Worm (Caenorhabditis elegans): Measurements from ENCODE around the gene F38B7.2.

The F38B7.2 gene

DNA sequence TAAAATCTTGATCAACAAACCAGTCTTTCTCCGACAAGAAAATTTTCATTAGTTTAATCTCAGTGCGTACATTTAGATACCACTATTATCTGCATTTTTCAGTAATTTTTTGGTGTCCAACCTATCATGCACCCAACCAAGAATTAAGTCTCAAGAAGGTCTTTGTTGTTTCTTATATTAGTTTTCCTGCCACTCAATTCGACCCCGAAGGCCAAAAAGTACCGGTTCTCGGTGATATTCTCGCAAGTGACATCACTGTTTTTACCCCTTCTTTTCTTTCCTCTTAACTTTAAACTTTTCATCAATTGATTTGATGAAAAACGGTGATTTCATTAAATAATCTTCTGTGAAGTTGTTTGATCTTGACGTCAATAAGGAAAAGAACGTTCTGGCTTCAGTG lies at the start of gene F38B7.2:
Gene F38B7.2, plus strand, starts transcription at position 400 of the 400 bp plus-strand sequence.
- TF ChIP-seq unc-130 (tag; optimal IDR thresholded peaks at IDR 0.05) = no peak
- TF ChIP-seq efl-1 (optimal IDR thresholded peaks at IDR 0.05) = no peak
- TF ChIP-seq efl-1 (GFP tag; optimal IDR thresholded peaks at IDR 0.05 in 1 of 2) = peak in 1 of 2 experiments; percentile 89
- TF ChIP-seq dsc-1 (tag; optimal IDR thresholded peaks at IDR 0.05) = no peak
- no peak for TF ChIP-seq ztf-11 (tag; optimal IDR thresholded peaks at IDR 0.05)
- no peak for TF ChIP-seq snpc-4 (tag; optimal IDR thresholded peaks at IDR 0.05)
- peak; percentile 44 for TF ChIP-seq blmp-1 (tag; optimal IDR thresholded peaks at IDR 0.05)
- no peak for TF ChIP-seq unc-62 (GFP tag; optimal IDR thresholded peaks at IDR 0.05)
- TF ChIP-seq hlh-4 (tag; optimal IDR thresholded peaks at IDR 0.05) = no peak
- TF ChIP-seq nhr-85 (tag) = peak; percentile 90
- no peak for TF ChIP-seq aha-1 (tag; optimal IDR thresholded peaks at IDR 0.05)
- TF ChIP-seq nhr-20 (tag; optimal IDR thresholded peaks at IDR 0.05) = peak; percentile 11
- TF ChIP-seq xbp-1 (tag; optimal IDR thresholded peaks at IDR 0.05) = no peak
- TF ChIP-seq nhr-237 (tag; optimal IDR thresholded peaks at IDR 0.05) = no peak
- TF ChIP-seq nhr-76 (tag; optimal IDR thresholded peaks at IDR 0.05) = no peak
- no peak for TF ChIP-seq pax-3 (tag; optimal IDR thresholded peaks at IDR 0.05)
- no peak for TF ChIP-seq tbx-2 (tag; optimal IDR thresholded peaks at IDR 0.05)
- no peak for TF ChIP-seq jun-1 (tag; optimal IDR thresholded peaks at IDR 0.05)
- no peak for TF ChIP-seq hpl-2 (GFP tag; optimal IDR thresholded peaks at IDR 0.05)
- TF ChIP-seq nhr-90 (tag; optimal IDR thresholded peaks at IDR 0.05; ENCODE audit: poor library complexity) = peak; percentile 2
- no peak for TF ChIP-seq Y116A8C.19 (tag; optimal IDR thresholded peaks at IDR 0.05; ENCODE audit: borderline replicate concordance)
- no peak for TF ChIP-seq lir-3 (tag; optimal IDR thresholded peaks at IDR 0.05; ENCODE audit: poor library complexity)
- no peak for TF ChIP-seq mep-1 (tag; optimal IDR thresholded peaks at IDR 0.05)
- no peak for TF ChIP-seq ceh-88 (GFP tag; IDR thresholded peaks at IDR 0.05)
- no peak for TF ChIP-seq sox-4 (tag; optimal IDR thresholded peaks at IDR 0.05)
- no peak for TF ChIP-seq nhr-19 (GFP tag; conservative IDR thresholded peaks at IDR 0.05)
- peak in 4 of 6 experiments; percentile 25 to 48 (median 42) for TF ChIP-seq elt-3 (tag; optimal IDR thresholded peaks at IDR 0.05)
- no peak for TF ChIP-seq C16A3.4 (tag; optimal IDR thresholded peaks at IDR 0.05)
- TF ChIP-seq lin-14 (GFP tag; optimal IDR thresholded peaks at IDR 0.05) = peak; percentile 23
- no peak for TF ChIP-seq lin-15B (tag; optimal IDR thresholded peaks at IDR 0.05)
- no peak for TF ChIP-seq vab-15 (tag; optimal IDR thresholded peaks at IDR 0.05)
- peak; percentile 30 for TF ChIP-seq nhr-71 (tag; optimal IDR thresholded peaks at IDR 0.05)

DNA sequence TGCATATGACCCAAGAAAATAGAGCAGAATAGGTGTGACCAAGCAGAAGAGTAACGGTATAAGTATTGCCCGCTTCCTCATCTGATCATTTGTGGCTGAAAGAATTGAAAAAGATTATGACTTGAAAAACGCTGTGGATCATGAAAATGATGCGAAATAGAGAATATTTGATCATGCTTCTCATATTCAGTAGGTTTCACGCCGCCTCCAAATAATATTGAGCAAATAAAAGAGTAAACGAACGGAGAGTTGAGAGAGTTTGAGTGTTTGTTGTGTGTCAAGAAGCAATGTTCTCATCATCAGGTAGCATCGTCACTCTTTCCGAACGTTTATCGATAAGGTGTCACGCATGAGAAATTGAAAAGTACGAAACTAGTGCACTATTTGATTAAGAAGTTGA lies 47.5 kb upstream of the F38B7.2 start, which contains the start of gene htrl-1:
Gene htrl-1, minus strand, starts transcription at position 101 of the 400 bp plus-strand sequence.
- TF ChIP-seq mab-9 (GFP tag; IDR thresholded peaks at IDR 0.05) (no peak), aly-2 (tag; optimal IDR thresholded peaks at IDR 0.05) (no peak), mef-2 (tag; optimal IDR thresholded peaks at IDR 0.05) (no peak), ceh-63 (GFP tag; optimal IDR thresholded peaks at IDR 0.05) (no peak), sptf-1 (tag; optimal IDR thresholded peaks at IDR 0.05) (no peak), ztf-11 (tag; optimal IDR thresholded peaks at IDR 0.05) (no peak), tbx-2 (tag; optimal IDR thresholded peaks at IDR 0.05) (no peak), fos-1 (tag; optimal IDR thresholded peaks at IDR 0.05) (no peak), nhr-85 (tag) (no peak), egl-27 (tag; optimal IDR thresholded peaks at IDR 0.05) (no peak), pqm-1 (tag; optimal IDR thresholded peaks at IDR 0.05) (no peak), nhr-12 (tag; optimal IDR thresholded peaks at IDR 0.05) (no peak), isw-1 (GFP tag; IDR thresholded peaks at IDR 0.05) (no peak), dsc-1 (tag; optimal IDR thresholded peaks at IDR 0.05) (no peak), lin-15B (tag; optimal IDR thresholded peaks at IDR 0.05) (no peak), lin-14 (GFP tag; optimal IDR thresholded peaks at IDR 0.05) (no peak), tlp-1 (tag; optimal IDR thresholded peaks at IDR 0.05) (no peak), aha-1 (tag; optimal IDR thresholded peaks at IDR 0.05) (no peak), ceh-8 (GFP tag; optimal IDR thresholded peaks at IDR 0.05) (no peak)
